Worm (Caenorhabditis elegans): ENCODE measurements around the gene tomm-70.

- no peak for TF ChIP-seq klf-2 (GFP tag; conservative IDR thresholded peaks at IDR 0.05)
- TF ChIP-seq tab-1 (GFP tag; IDR thresholded peaks at IDR 0.05): no peak
- TF ChIP-seq cog-1 (tag; optimal IDR thresholded peaks at IDR 0.05): no peak
- TF ChIP-seq T22C8.4 (GFP tag; IDR thresholded peaks at IDR 0.05): no peak
- TF ChIP-seq med-1 (GFP tag; optimal IDR thresholded peaks at IDR 0.05; ENCODE audit: insufficient read depth): no peak
- TF ChIP-seq flt-1 (GFP tag; IDR thresholded peaks at IDR 0.05): no peak
These were observed 8.6 kb upstream of the tomm-70 start for ce11 chrIII:8763111-8763510.

Measured in whole organism, midembryonic.